Worm (Caenorhabditis elegans) whole organism, L3 larva: ENCODE data around the gene ZK622.1.
A peak's percentile ranks its signal among the peaks of the same experiment; 100 is the strongest.

Source experiments
- R02D3.7 ChIP-seq: fragments of 150-350 bp; optimal IDR thresholded peaks from 2 replicates; lab custom pipeline; 2014; ENCODE audit warnings: missing biosample characterization, missing genetic modification characterization
- aly-2 ChIP-seq: fragments of 150-350 bp; optimal IDR thresholded peaks from 2 replicates; lab custom pipeline; 2014; ENCODE audit warnings: missing biosample characterization, missing genetic modification characterization
- elt-1 ChIP-seq: fragments of 150-350 bp; optimal IDR thresholded peaks from 2 replicates; lab custom pipeline; 2014; ENCODE audit warnings: missing biosample characterization, missing genetic modification characterization
- elt-3 ChIP-seq, 3 experiments: fragments of 150-350 bp in 1 of 3; sonication (generic microtip) in 2 of 3; optimal IDR thresholded peaks; 2 replicates in 2 of 3; 4 replicates in 1 of 3; lab custom pipeline; 2014 to 2017; ENCODE audit warnings: missing biosample characterization in 3 of 3, missing genetic modification characterization in 3 of 3
- fkh-10 ChIP-seq: sonication (generic microtip); optimal IDR thresholded peaks from 2 replicates; lab custom pipeline; 2017; ENCODE audit warnings: missing biosample characterization, missing genetic modification reagents, missing genetic modification characterization
- fos-1 ChIP-seq: fragments of 150-350 bp; optimal IDR thresholded peaks from 2 replicates; lab custom pipeline; 2014; ENCODE audit warnings: missing biosample characterization, missing genetic modification characterization
- lin-15B ChIP-seq: fragments of 150-350 bp; optimal IDR thresholded peaks from 2 replicates; lab custom pipeline; 2014; ENCODE audit warnings: missing biosample characterization, missing genetic modification characterization
- nfya-1 ChIP-seq: sonication (generic microtip); optimal IDR thresholded peaks from 2 replicates; lab custom pipeline; 2017; ENCODE audit warnings: missing genetic modification characterization, mild to moderate bottlenecking, missing compliant biosample characterization, antibody characterized with exemption, moderate library complexity; ENCODE audit not compliant: insufficient read depth
- nhr-67 ChIP-seq: fragments of 150-350 bp; optimal IDR thresholded peaks from 2 replicates; lab custom pipeline; 2014; ENCODE audit warnings: missing biosample characterization, missing genetic modification characterization
- nhr-76 ChIP-seq: fragments of 150-350 bp; sonication (generic microtip); optimal IDR thresholded peaks from 5 replicates; lab custom pipeline; 2014; ENCODE audit warnings: missing biosample characterization, missing genetic modification characterization
- snpc-4 ChIP-seq: fragments of 150-350 bp; optimal IDR thresholded peaks from 2 replicates; lab custom pipeline; 2014; ENCODE audit warnings: missing biosample characterization, missing genetic modification characterization
- unc-62 ChIP-seq: fragments of 150-350 bp; sonication (generic microtip); optimal IDR thresholded peaks from 4 replicates; lab custom pipeline; 2014; ENCODE audit warnings: missing biosample characterization, missing genetic modification reagents, missing genetic modification characterization

DNA sequence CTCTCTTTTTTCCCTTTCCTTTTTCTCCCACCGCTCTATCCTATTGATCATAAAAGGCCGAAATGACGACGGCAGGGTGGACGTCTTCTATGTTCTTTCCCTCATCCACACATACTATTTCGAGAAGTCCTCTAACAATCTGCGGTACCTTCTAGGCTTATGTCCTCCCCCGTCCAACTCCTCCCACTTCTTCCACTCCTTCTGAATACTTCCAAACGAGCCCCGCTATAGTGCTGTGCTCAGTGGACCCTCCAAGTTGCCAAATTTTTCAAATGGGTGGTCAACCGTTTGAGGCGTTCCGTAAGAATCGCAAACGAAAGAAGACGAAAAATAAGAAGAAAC, 42.4 kb downstream of the ZK622.1 start:
- no peak for TF ChIP-seq R02D3.7 (tag; lab: Kevin White, UChicago)
- TF ChIP-seq elt-3 (tag; optimal IDR thresholded peaks at IDR 0.05; lab: Kevin White, UChicago) = no peak
- no peak for TF ChIP-seq snpc-4 (tag; lab: Kevin White, UChicago)
- TF ChIP-seq fos-1 = no peak
- no peak for TF ChIP-seq aly-2 (tag; lab: Kevin White, UChicago)
- no peak for TF ChIP-seq unc-62 (GFP tag; lab: Kevin White, UChicago)
- TF ChIP-seq fkh-10 (GFP tag; lab: Kevin White, UChicago) = peak; percentile 68
- TF ChIP-seq elt-1 (tag; lab: Kevin White, UChicago) = no peak
- no peak for TF ChIP-seq nhr-67 (tag; lab: Kevin White, UChicago)
- TF ChIP-seq nhr-76 (tag; lab: Kevin White, UChicago) = no peak
- peak; percentile 6 for TF ChIP-seq lin-15B (tag; lab: Kevin White, UChicago)
- TF ChIP-seq nfya-1 (tag; lab: Kevin White, UChicago) = peak; percentile 85
